Fruit fly (Drosophila melanogaster): ENCODE results near the gene CG7950.

CG7950 gene

dm6 chr3R:30032281-30032680 is 24.4 kb upstream of the CG7950 start:
- TF ChIP-seq psq (optimal IDR thresholded peaks at IDR 0.05): no peak
- no peak for TF ChIP-seq CG8478 (optimal IDR thresholded peaks at IDR 0.05)
- TF ChIP-seq pan (optimal IDR thresholded peaks at IDR 0.05): no peak
- TF ChIP-seq usp (GFP tag; optimal IDR thresholded peaks at IDR 0.05): no peak
- no peak for TF ChIP-seq EcR (GFP tag; optimal IDR thresholded peaks at IDR 0.05)
- TF ChIP-seq Dll (optimal IDR thresholded peaks at IDR 0.05): no peak

- TF ChIP-seq Dll (optimal IDR thresholded peaks at IDR 0.05) (no peak), usp (GFP tag; optimal IDR thresholded peaks at IDR 0.05) (no peak), psq (optimal IDR thresholded peaks at IDR 0.05) (no peak)
These were observed 20.1 kb upstream of the CG7950 start, which contains the start of gene ZIPIC for dm6 chr3R:30036609-30037008. ZIPIC (minus strand) TSS chr3R:30036870.

- TF ChIP-seq usp (GFP tag; optimal IDR thresholded peaks at IDR 0.05): no peak
- TF ChIP-seq psq (optimal IDR thresholded peaks at IDR 0.05): no peak
- no peak for TF ChIP-seq CG8478 (optimal IDR thresholded peaks at IDR 0.05)
- TF ChIP-seq Dll (optimal IDR thresholded peaks at IDR 0.05): no peak
- TF ChIP-seq EcR (GFP tag; optimal IDR thresholded peaks at IDR 0.05): no peak
- no peak for TF ChIP-seq pan (optimal IDR thresholded peaks at IDR 0.05)
These were observed 19.0 kb upstream of the CG7950 start, which contains the start of gene ocn for dm6 chr3R:30037630-30038029. ocn (minus strand) TSS chr3R:30037730.

- TF ChIP-seq psq (optimal IDR thresholded peaks at IDR 0.05): no peak
- TF ChIP-seq CG8478 (optimal IDR thresholded peaks at IDR 0.05): no peak
- TF ChIP-seq EcR (GFP tag; optimal IDR thresholded peaks at IDR 0.05): no peak
- no peak for TF ChIP-seq pan (optimal IDR thresholded peaks at IDR 0.05)
- no peak for TF ChIP-seq Dll (optimal IDR thresholded peaks at IDR 0.05)
These were observed 18.0 kb upstream of the CG7950 start, which contains the start of gene janB for dm6 chr3R:30038628-30039027. janB (minus strand) TSS chr3R:30038728.

- TF ChIP-seq Dll (optimal IDR thresholded peaks at IDR 0.05) (no peak), psq (optimal IDR thresholded peaks at IDR 0.05) (no peak), usp (GFP tag; optimal IDR thresholded peaks at IDR 0.05) (no peak), pan (optimal IDR thresholded peaks at IDR 0.05) (no peak), CG8478 (optimal IDR thresholded peaks at IDR 0.05) (no peak), EcR (GFP tag; optimal IDR thresholded peaks at IDR 0.05) (no peak)
These were observed 17.2 kb upstream of the CG7950 start, which contains the start of the genes janA, Sry-alpha and Sry-beta for dm6 chr3R:30039494-30039893. janA (minus strand) TSS chr3R:30039533. Sry-alpha (plus strand) TSS chr3R:30039719. Sry-beta (plus strand) TSS chr3R:30039719.

- TF ChIP-seq CG8478 (optimal IDR thresholded peaks at IDR 0.05): no peak
- no peak for TF ChIP-seq psq (optimal IDR thresholded peaks at IDR 0.05)
- no peak for TF ChIP-seq Dll (optimal IDR thresholded peaks at IDR 0.05)
- no peak for TF ChIP-seq usp (GFP tag; optimal IDR thresholded peaks at IDR 0.05)
- no peak for TF ChIP-seq EcR (GFP tag; optimal IDR thresholded peaks at IDR 0.05)
- no peak for TF ChIP-seq pan (optimal IDR thresholded peaks at IDR 0.05)
These were observed 15.8 kb upstream of the CG7950 start for dm6 chr3R:30040879-30041278.

- TF ChIP-seq CG8478 (optimal IDR thresholded peaks at IDR 0.05): no peak
These were observed 13.4 kb upstream of the CG7950 start, which contains the start of gene Sry-delta for dm6 chr3R:30043139-30043744. Sry-delta (plus strand) TSS chr3R:30043341.

dm6 chr3R:30046029-30047001 is 10.3 kb upstream of the CG7950 start, which contains the start of the genes RpL32 and CG7943:
RpL32 (minus strand) TSS chr3R:30046161.
CG7943 (plus strand) TSS chr3R:30046470.
- TF ChIP-seq psq (optimal IDR thresholded peaks at IDR 0.05) (no peak), usp (GFP tag; optimal IDR thresholded peaks at IDR 0.05) (no peak), EcR (GFP tag; optimal IDR thresholded peaks at IDR 0.05) (no peak), Dll (optimal IDR thresholded peaks at IDR 0.05) (no peak), CG8478 (optimal IDR thresholded peaks at IDR 0.05) (no peak), pan (optimal IDR thresholded peaks at IDR 0.05) (no peak)

dm6 chr3R:30050448-30050847 is 6.2 kb upstream of the CG7950 start:
- TF ChIP-seq psq (optimal IDR thresholded peaks at IDR 0.05): no peak
- no peak for TF ChIP-seq CG8478 (optimal IDR thresholded peaks at IDR 0.05)
- no peak for TF ChIP-seq Dll (optimal IDR thresholded peaks at IDR 0.05)
- TF ChIP-seq EcR (GFP tag; optimal IDR thresholded peaks at IDR 0.05): no peak
- no peak for TF ChIP-seq usp (GFP tag; optimal IDR thresholded peaks at IDR 0.05)
- no peak for TF ChIP-seq pan (optimal IDR thresholded peaks at IDR 0.05)

dm6 chr3R:30051933-30052332 is 4.7 kb upstream of the CG7950 start, which contains the start of gene CG15528:
CG15528 (minus strand) TSS chr3R:30052112.
- no peak for TF ChIP-seq usp (GFP tag; optimal IDR thresholded peaks at IDR 0.05)
- no peak for TF ChIP-seq EcR (GFP tag; optimal IDR thresholded peaks at IDR 0.05)
- TF ChIP-seq pan (optimal IDR thresholded peaks at IDR 0.05): no peak

- TF ChIP-seq usp (GFP tag; optimal IDR thresholded peaks at IDR 0.05) (no peak), psq (optimal IDR thresholded peaks at IDR 0.05) (no peak), CG8478 (optimal IDR thresholded peaks at IDR 0.05) (no peak), EcR (GFP tag; optimal IDR thresholded peaks at IDR 0.05) (no peak), pan (optimal IDR thresholded peaks at IDR 0.05) (no peak)
These were observed 4.1 kb upstream of the CG7950 start, which contains the start of gene Jasper for dm6 chr3R:30052455-30053046. Jasper (plus strand) TSS chr3R:30052514.
